Worm (Caenorhabditis elegans) whole organism, mixed stage, embryonic: ENCODE data around the gene F10A3.11.

Source experiments
- blmp-1 ChIP-seq: fragments of 150-350 bp; optimal IDR thresholded peaks from 2 replicates; lab custom pipeline; 2014; ENCODE audit warnings: missing biosample characterization, missing genetic modification characterization
- lsy-2 ChIP-seq: fragments of 150-350 bp; optimal IDR thresholded peaks from 2 replicates; lab custom pipeline; 2014; ENCODE audit warnings: missing biosample characterization, missing genetic modification characterization
- mep-1 ChIP-seq: fragments of 150-350 bp; optimal IDR thresholded peaks from 2 replicates; lab custom pipeline; 2017; ENCODE audit warnings: missing biosample characterization, missing genetic modification reagents, missing genetic modification characterization, inconsistent platforms
- sptf-1 ChIP-seq: sonication (generic microtip); optimal IDR thresholded peaks from 2 replicates; lab custom pipeline; 2017; ENCODE audit warnings: mild to moderate bottlenecking, missing genetic modification characterization, moderate library complexity, missing compliant biosample characterization

- TF ChIP-seq lsy-2 (tag; lab: Kevin White, UChicago) (no peak), blmp-1 (tag; lab: Kevin White, UChicago) (no peak), sptf-1 (no peak), mep-1 (no peak)
These were observed 25.4 kb upstream of the F10A3.11 start, which contains the start of gene F44G3.7 for ce11 chrV:16137043-16137442.
